Fruit fly (Drosophila melanogaster) whole organism, embryonic: Measurements from ENCODE around the gene numb.

Experiments used
- B-H1 ChIP-seq: fragments of 200-800 bp; sonication (Bioruptor generic); IDR thresholded peaks from 3 replicates; pipeline ENCODE4 v1.3.6; 2022; ENCODE audit warnings: missing biosample characterization, missing genetic modification characterization
- CG10209 ChIP-seq: fragments of 200-800 bp; sonication (Bioruptor generic); optimal IDR thresholded peaks from 3 replicates; lab custom pipeline; 2017; ENCODE audit warnings: missing biosample characterization, mild to moderate bottlenecking, missing genetic modification characterization, missing genetic modification reagents
- CG10267 ChIP-seq: fragments of 200-800 bp; sonication (Bioruptor generic); optimal IDR thresholded peaks from 2 replicates; lab custom pipeline; 2018; ENCODE audit warnings: missing biosample characterization, mild to moderate bottlenecking, missing genetic modification characterization, moderate library complexity
- CG10431 ChIP-seq: fragments of 200-800 bp; sonication (Bioruptor generic); optimal IDR thresholded peaks from 3 replicates; lab custom pipeline; 2018; ENCODE audit warnings: missing biosample characterization, mild to moderate bottlenecking, missing genetic modification characterization
- CG11504 ChIP-seq: fragments of 200-800 bp; sonication (Bioruptor generic); optimal IDR thresholded peaks from 3 replicates; lab custom pipeline; 2019; ENCODE audit warnings: missing biosample characterization, mild to moderate bottlenecking, missing genetic modification characterization, moderate library complexity
- CG12942 ChIP-seq: fragments of 200-800 bp; sonication (Bioruptor generic); optimal IDR thresholded peaks from 3 replicates; lab custom pipeline; 2016; ENCODE audit warnings: missing biosample characterization, missing genetic modification characterization
- CG13424 ChIP-seq: fragments of 200-800 bp; sonication (Bioruptor generic); optimal IDR thresholded peaks from 2 replicates; lab custom pipeline; 2019; ENCODE audit warnings: missing biosample characterization, mild to moderate bottlenecking, missing genetic modification characterization, moderate library complexity
- CG14050 ChIP-seq: fragments of 200-800 bp; sonication (Bioruptor generic); IDR thresholded peaks from 3 replicates; pipeline ENCODE4 v1.3.6; 2022; ENCODE audit warnings: missing biosample characterization, missing genetic modification characterization
- CG14965 ChIP-seq: fragments of 200-800 bp; sonication (Bioruptor generic); optimal IDR thresholded peaks from 2 replicates; lab custom pipeline; 2016; ENCODE audit warnings: missing biosample characterization, missing genetic modification characterization, borderline replicate concordance
- CG1647 ChIP-seq: fragments of 200-800 bp; sonication (Bioruptor generic); optimal IDR thresholded peaks from 3 replicates; lab custom pipeline; 2016; ENCODE audit warnings: missing biosample characterization, missing genetic modification characterization
- CG17359 ChIP-seq: fragments of 200-800 bp; sonication (Bioruptor generic); optimal IDR thresholded peaks from 3 replicates; lab custom pipeline; 2018; ENCODE audit warnings: missing biosample characterization, mild to moderate bottlenecking, missing genetic modification characterization, moderate library complexity
- CG17385 ChIP-seq: fragments of 200-800 bp; sonication (Bioruptor generic); optimal IDR thresholded peaks from 3 replicates; lab custom pipeline; 2018; ENCODE audit warnings: missing biosample characterization, mild to moderate bottlenecking, missing genetic modification characterization
- CG18262 ChIP-seq: fragments of 200-800 bp; optimal IDR thresholded peaks from 3 replicates; lab custom pipeline; 2019; ENCODE audit warnings: missing biosample characterization, mild to moderate bottlenecking, missing genetic modification characterization, moderate library complexity
- CG34422 ChIP-seq: fragments of 200-800 bp; sonication (Bioruptor generic); IDR thresholded peaks from 3 replicates; pipeline ENCODE4 v1.3.6; 2022; ENCODE audit warnings: missing biosample characterization, missing genetic modification characterization
- CG4854 ChIP-seq: fragments of 200-800 bp; sonication (Bioruptor generic); optimal IDR thresholded peaks from 2 replicates; lab custom pipeline; 2016; ENCODE audit warnings: missing biosample characterization, missing genetic modification characterization, inconsistent platforms
- CG5245 ChIP-seq: fragments of 200-800 bp; sonication (Bioruptor generic); optimal IDR thresholded peaks from 3 replicates; lab custom pipeline; 2016; ENCODE audit warnings: missing biosample characterization, missing genetic modification characterization
- CG7987 ChIP-seq: fragments of 200-800 bp; sonication (Bioruptor generic); optimal IDR thresholded peaks from 2 replicates; lab custom pipeline; 2018; ENCODE audit warnings: missing biosample characterization, mild to moderate bottlenecking, missing genetic modification characterization, moderate library complexity
- CG8281 ChIP-seq: fragments of 200-800 bp; sonication (Bioruptor generic); optimal IDR thresholded peaks from 2 replicates; lab custom pipeline; 2018; ENCODE audit warnings: missing biosample characterization, mild to moderate bottlenecking, missing genetic modification characterization, moderate library complexity
- CG9797 ChIP-seq: fragments of 200-800 bp; sonication (Bioruptor generic); optimal IDR thresholded peaks from 3 replicates; lab custom pipeline; 2018; ENCODE audit warnings: missing biosample characterization, mild to moderate bottlenecking, missing genetic modification characterization
- Fer1 ChIP-seq: fragments of 200-800 bp; sonication (Bioruptor generic); optimal IDR thresholded peaks from 2 replicates; lab custom pipeline; 2017; ENCODE audit warnings: missing biosample characterization, mild to moderate bottlenecking, missing genetic modification characterization
- HLH3B ChIP-seq: fragments of 200-800 bp; sonication (Bioruptor generic); IDR thresholded peaks from 2 replicates; pipeline ENCODE4 v1.3.6; 2022; ENCODE audit warnings: missing biosample characterization, missing genetic modification characterization
- HLHmδ ChIP-seq: fragments of 200-800 bp; sonication (Bioruptor generic); optimal IDR thresholded peaks from 2 replicates; lab custom pipeline; 2018; ENCODE audit warnings: missing biosample characterization, mild to moderate bottlenecking, missing genetic modification characterization, moderate library complexity
- Jarid2 ChIP-seq: fragments of 200-800 bp; sonication (Bioruptor generic); optimal IDR thresholded peaks from 3 replicates; lab custom pipeline; 2017; ENCODE audit warnings: mild to moderate bottlenecking, missing biosample characterization, missing genetic modification reagents, missing genetic modification characterization
- Max ChIP-seq: fragments of 200-800 bp; sonication (Bioruptor generic); optimal IDR thresholded peaks from 2 replicates; lab custom pipeline; 2016; ENCODE audit warnings: missing biosample characterization, mild to moderate bottlenecking, missing genetic modification characterization
- Oli ChIP-seq: fragments of 200-800 bp; sonication (Bioruptor generic); optimal IDR thresholded peaks from 2 replicates; lab custom pipeline; 2018; ENCODE audit warnings: missing biosample characterization, mild to moderate bottlenecking, missing genetic modification characterization, moderate library complexity
- Optix ChIP-seq: fragments of 200-800 bp; sonication (Bioruptor generic); IDR thresholded peaks from 3 replicates; pipeline ENCODE4 v1.3.6; 2022; ENCODE audit warnings: missing biosample characterization, missing genetic modification characterization
- Ravus ChIP-seq: fragments of 200-800 bp; sonication (Bioruptor generic); IDR thresholded peaks from 2 replicates; pipeline ENCODE4 v1.3.6; 2022; ENCODE audit warnings: missing biosample characterization, missing genetic modification characterization
- Rfx ChIP-seq: fragments of 200-800 bp; sonication (Bioruptor generic); IDR thresholded peaks from 2 replicates; pipeline ENCODE4 v1.3.6; 2022; ENCODE audit warnings: missing biosample characterization, missing genetic modification characterization
- Rx ChIP-seq: fragments of 200-800 bp; sonication (Bioruptor generic); IDR thresholded peaks from 2 replicates; pipeline ENCODE4 v1.3.6; 2022; ENCODE audit warnings: missing biosample characterization, missing genetic modification characterization
- Scr ChIP-seq: fragments of 200-800 bp; sonication (Bioruptor generic); IDR thresholded peaks from 2 replicates; pipeline ENCODE4 v1.3.6; 2022; ENCODE audit warnings: missing biosample characterization, missing genetic modification characterization; ENCODE audit not compliant: partially characterized antibody
- Side ChIP-seq: fragments of 200-800 bp; sonication (Bioruptor generic); optimal IDR thresholded peaks from 2 replicates; lab custom pipeline; 2016; ENCODE audit warnings: missing biosample characterization, missing genetic modification characterization
- ap ChIP-seq: fragments of 200-800 bp; sonication (Bioruptor generic); IDR thresholded peaks from 2 replicates; pipeline ENCODE4 v1.3.6; 2022; ENCODE audit warnings: missing biosample characterization, missing genetic modification characterization
- chn ChIP-seq: fragments of 200-800 bp; sonication (Bioruptor generic); optimal IDR thresholded peaks from 2 replicates; lab custom pipeline; 2016; ENCODE audit warnings: missing biosample characterization, missing genetic modification characterization
- eve ChIP-seq, 2 experiments: fragments of >200 bp; optimal IDR thresholded peaks; 2 replicates each; lab custom pipeline; 2017; ENCODE audit warnings: missing biosample characterization in 2 of 2, missing genetic modification characterization in 2 of 2
- fd64A ChIP-seq: fragments of 200-800 bp; sonication (Bioruptor generic); optimal IDR thresholded peaks from 3 replicates; lab custom pipeline; 2018; ENCODE audit warnings: missing biosample characterization, mild to moderate bottlenecking, missing genetic modification characterization
- hkb ChIP-seq, 2 experiments: fragments of 200-800 bp in 1 of 2; fragments of >200 bp in 1 of 2; sonication (Bioruptor generic) in 1 of 2; IDR thresholded peaks in 1 of 2; optimal IDR thresholded peaks in 1 of 2; 2 replicates each; pipeline versions ENCODE4 v1.3.6 to Lab custom; 2017 to 2022; ENCODE audit warnings: missing biosample characterization in 1 of 2, missing genetic modification characterization in 1 of 2
- ken ChIP-seq: fragments of 200-800 bp; sonication (Bioruptor generic); IDR thresholded peaks from 3 replicates; pipeline ENCODE4 v1.3.6; 2022; ENCODE audit warnings: missing biosample characterization, missing genetic modification characterization
- nerfin-1 ChIP-seq: fragments of 200-800 bp; sonication (Bioruptor generic); optimal IDR thresholded peaks from 3 replicates; lab custom pipeline; 2019; ENCODE audit warnings: missing biosample characterization, mild to moderate bottlenecking, missing genetic modification characterization, moderate library complexity
- peb ChIP-seq: fragments of 200-800 bp; sonication (Bioruptor generic); IDR thresholded peaks from 2 replicates; pipeline ENCODE4 v1.3.6; 2022; ENCODE audit warnings: missing biosample characterization, missing genetic modification characterization
- pros ChIP-seq: fragments of 200-800 bp; sonication (Bioruptor generic); optimal IDR thresholded peaks from 3 replicates; lab custom pipeline; 2019; ENCODE audit warnings: missing biosample characterization, mild to moderate bottlenecking, missing genetic modification characterization, moderate library complexity
- pzg ChIP-seq: fragments of 200-800 bp; sonication (Bioruptor generic); optimal IDR thresholded peaks from 3 replicates; lab custom pipeline; 2018; ENCODE audit warnings: missing biosample characterization, mild to moderate bottlenecking, missing genetic modification characterization, moderate library complexity
- repo ChIP-seq: fragments of 200-800 bp; sonication (Bioruptor generic); optimal IDR thresholded peaks from 2 replicates; lab custom pipeline; 2016; ENCODE audit warnings: missing biosample characterization, missing genetic modification characterization
- stc ChIP-seq: fragments of 200-800 bp; sonication (Bioruptor generic); IDR thresholded peaks from 2 replicates; pipeline ENCODE4 v1.3.6; 2022; ENCODE audit warnings: missing biosample characterization, missing genetic modification characterization
- trem ChIP-seq: fragments of 200-800 bp; optimal IDR thresholded peaks from 3 replicates; lab custom pipeline; 2019; ENCODE audit warnings: missing biosample characterization, mild to moderate bottlenecking, missing genetic modification characterization, moderate library complexity
- tup ChIP-seq: fragments of 200-800 bp; sonication (Bioruptor generic); optimal IDR thresholded peaks from 2 replicates; lab custom pipeline; 2016; ENCODE audit warnings: missing biosample characterization, mild to moderate bottlenecking, missing genetic modification characterization, moderate library complexity
- unpg ChIP-seq: fragments of 200-800 bp; sonication (Bioruptor generic); optimal IDR thresholded peaks from 3 replicates; lab custom pipeline; 2018; ENCODE audit warnings: missing biosample characterization, mild to moderate bottlenecking, missing genetic modification characterization, moderate library complexity
- wdn ChIP-seq: fragments of 200-800 bp; sonication (Bioruptor generic); IDR thresholded peaks from 2 replicates; pipeline ENCODE4 v1.3.6; 2022; ENCODE audit warnings: missing biosample characterization, missing genetic modification characterization
- yki ChIP-seq: fragments of >200 bp; optimal IDR thresholded peaks from 3 replicates; lab custom pipeline; 2018

The numb gene

DNA sequence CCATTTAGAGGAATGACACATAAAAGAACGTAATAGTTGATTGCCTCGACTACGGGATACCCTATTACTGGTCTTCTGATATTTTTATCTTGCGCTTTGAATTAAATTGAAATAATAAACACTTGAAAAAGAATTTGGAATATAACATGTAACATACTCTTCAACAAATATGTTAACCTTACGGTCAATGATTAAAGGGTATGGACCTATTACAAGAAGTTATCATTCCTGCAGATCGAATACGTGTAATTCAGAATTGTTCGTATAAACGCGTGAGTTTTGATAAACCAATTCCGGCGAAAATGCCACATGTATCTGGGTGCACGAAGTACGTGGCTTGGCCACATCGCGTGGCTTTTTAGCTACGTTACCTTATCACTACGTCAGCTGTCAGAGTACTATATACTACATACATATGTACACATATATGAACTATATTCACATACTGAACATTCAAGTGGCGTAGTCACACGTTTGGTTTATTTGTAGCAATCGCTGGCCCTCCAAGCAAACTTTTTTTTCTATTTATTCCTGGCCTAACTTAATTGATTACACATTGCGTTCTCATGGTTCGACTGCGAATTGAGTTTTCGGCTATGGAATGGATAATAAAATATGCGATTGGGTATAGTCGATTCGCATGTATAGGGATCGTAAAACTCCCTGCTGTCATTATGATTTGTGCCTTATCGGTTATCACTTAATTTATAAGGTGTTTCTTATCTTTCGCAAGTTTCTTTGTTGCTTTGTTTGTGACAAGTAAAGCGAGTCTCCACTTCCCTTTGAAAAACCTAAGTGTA, 61.1 kb downstream of the numb start (continued):
- peak; percentile 20 for TF ChIP-seq CG14965
- no peak for TF ChIP-seq ken (GFP tag; lab: Robert Waterston, UW)
- TF ChIP-seq repo (GFP tag; lab: Kevin White, UChicago) = peak; percentile 44
- TF ChIP-seq Optix = no peak
- TF ChIP-seq Oli (tag; lab: Kevin White, UChicago) = peak; percentile 56
- peak; percentile 40 for TF ChIP-seq trem (tag; lab: Kevin White, UChicago)
- TF ChIP-seq Rx (GFP tag; lab: Robert Waterston, UW) = no peak
- TF ChIP-seq Rfx (GFP tag; lab: Robert Waterston, UW) = peak; percentile 66
- TF ChIP-seq HLHmδ (GFP tag; lab: Kevin White, UChicago) = no peak
- TF ChIP-seq CG17385 = peak; percentile 22
- TF ChIP-seq pros (GFP tag; lab: Kevin White, UChicago) = no peak
- TF ChIP-seq unpg = peak; percentile 46
- TF ChIP-seq pzg (GFP tag; lab: Kevin White, UChicago) = no peak
- TF ChIP-seq Max = peak; percentile 34
- peak; percentile 42 for TF ChIP-seq Fer1 (GFP tag; lab: Kevin White, UChicago)
- TF ChIP-seq B-H1 (GFP tag; lab: Robert Waterston, UW) = peak; percentile 59; the same call in 2 of the 3 replicates
- peak; percentile 73 for TF ChIP-seq CG18262 (tag; lab: Kevin White, UChicago)
- peak; percentile 83 for TF ChIP-seq CG11504
- peak; percentile 12 for TF ChIP-seq chn (GFP tag; lab: Kevin White, UChicago)
- no peak for TF ChIP-seq CG9797 (GFP tag; lab: Kevin White, UChicago)
- TF ChIP-seq HLH3B = peak; percentile 66
- no peak for TF ChIP-seq Scr (GFP tag; lab: Robert Waterston, UW)
- TF ChIP-seq CG8281 (tag; lab: Kevin White, UChicago) = peak; percentile 18
- peak; percentile 48 for TF ChIP-seq CG10267 (tag; lab: Kevin White, UChicago)
- peak; percentile 34 for TF ChIP-seq nerfin-1
- peak; percentile 16 for TF ChIP-seq fd64A
- peak; percentile 18; the same call in 1 of the 2 replicates for TF ChIP-seq Ravus (GFP tag; lab: Robert Waterston, UW)
- TF ChIP-seq CG10209 (GFP tag; lab: Kevin White, UChicago) = peak; percentile 75
- TF ChIP-seq tup (GFP tag; lab: Kevin White, UChicago) = no peak
- no peak for TF ChIP-seq CG10431 (GFP tag; lab: Kevin White, UChicago)
- no peak for TF ChIP-seq yki (lab: Kevin White, UChicago)
- no peak for TF ChIP-seq eve (GFP tag; optimal IDR thresholded peaks at IDR 0.05; lab: Kevin White, UChicago)
- TF ChIP-seq CG17359 (tag; lab: Kevin White, UChicago) = peak; percentile 78
- TF ChIP-seq hkb (optimal IDR thresholded peaks at IDR 0.05; lab: Kevin White, UChicago) = no peak
- TF ChIP-seq hkb (GFP tag; IDR thresholded peaks at IDR 0.05; lab: Robert Waterston, UW) = peak; percentile 60
- TF ChIP-seq Jarid2 = peak; percentile 24
- peak; percentile 27 for TF ChIP-seq CG12942 (GFP tag; lab: Kevin White, UChicago)
- TF ChIP-seq CG5245 (GFP tag; lab: Kevin White, UChicago) = peak; percentile 51
- peak; percentile 17 for TF ChIP-seq CG1647 (GFP tag; lab: Kevin White, UChicago)
- TF ChIP-seq Side (GFP tag; lab: Kevin White, UChicago) = peak; percentile 12
- TF ChIP-seq CG13424 (tag; lab: Kevin White, UChicago) = peak; percentile 32
- 0 out of 2 replicates have a peak, but pooled peaks have one; percentile 34 for TF ChIP-seq peb
- TF ChIP-seq ap (GFP tag; lab: Robert Waterston, UW) = peak; percentile 53; the same call in 1 of the 2 replicates
- TF ChIP-seq CG4854 = peak; percentile 20
- peak; percentile 14 for TF ChIP-seq CG7987
- no peak for TF ChIP-seq wdn
- peak; percentile 56 for TF ChIP-seq CG14050 (GFP tag; lab: Robert Waterston, UW)
- TF ChIP-seq stc (GFP tag; lab: Robert Waterston, UW) = peak; percentile 71
- peak; percentile 62; the same call in 1 of the 3 replicates for TF ChIP-seq CG34422
